Worm (Caenorhabditis elegans): ENCODE measurements around the gene pmp-3.

DNA sequence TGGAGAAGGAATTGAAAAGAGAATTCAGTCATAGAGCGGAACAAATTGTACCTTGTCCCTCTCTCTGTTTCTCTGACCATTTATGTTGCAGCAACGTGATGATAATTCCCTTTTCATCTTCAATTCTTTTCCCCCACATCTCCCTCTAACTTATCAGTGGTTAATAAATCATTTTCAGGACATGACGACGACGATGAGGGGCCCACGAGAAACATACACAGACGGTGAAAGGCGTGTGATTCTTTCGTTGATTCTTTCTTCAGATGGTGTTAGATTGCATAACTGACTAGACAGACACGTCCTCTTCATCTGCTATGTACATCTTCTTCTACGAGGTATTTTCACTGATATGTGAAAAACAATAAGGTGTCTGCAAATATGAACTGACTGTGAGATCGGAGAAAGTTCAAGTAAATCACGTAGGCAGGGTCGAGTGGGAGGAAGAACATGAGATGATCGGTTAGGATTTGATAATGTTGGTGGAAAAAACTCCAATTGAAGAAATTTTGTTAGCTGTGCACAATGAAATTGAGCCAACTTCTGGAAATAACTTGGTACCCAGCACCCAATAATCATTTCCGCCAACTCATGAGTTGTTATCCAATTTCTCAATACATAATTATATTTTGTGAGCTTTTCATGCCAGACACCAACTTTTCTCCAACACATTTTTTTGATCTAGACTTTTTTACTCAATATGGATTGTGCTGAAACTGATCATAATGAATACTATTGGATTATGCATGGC lies 14.2 kb downstream of the pmp-3 start, which contains the start of gene srh-17:
- no peak for TF ChIP-seq him-1 (tag; optimal IDR thresholded peaks at IDR 0.05)
- no peak for TF ChIP-seq dao-5 (tag; optimal IDR thresholded peaks at IDR 0.05)
- TF ChIP-seq W03F9.2 (tag; optimal IDR thresholded peaks at IDR 0.05): no peak

Data from whole organism, L4/young adult.